Fruit fly (Drosophila melanogaster): ENCODE data around the gene CG16956.

- TF ChIP-seq ss (GFP tag; optimal IDR thresholded peaks at IDR 0.05), result no peak
- TF ChIP-seq Hr39 (GFP tag; optimal IDR thresholded peaks at IDR 0.05), result no peak
- TF ChIP-seq Eip78C (GFP tag), result no peak
- TF ChIP-seq Hr4 (GFP tag; optimal IDR thresholded peaks at IDR 0.05), result no peak
- no peak for TF ChIP-seq topi (GFP tag; optimal IDR thresholded peaks at IDR 0.05)
- TF ChIP-seq Sox14 (GFP tag; optimal IDR thresholded peaks at IDR 0.05), result no peak
- TF ChIP-seq CG7368 (GFP tag; optimal IDR thresholded peaks at IDR 0.05), result no peak
- no peak for TF ChIP-seq svp (GFP tag)
- TF ChIP-seq CG6808 (GFP tag; optimal IDR thresholded peaks at IDR 0.05), result no peak
Observed at dm6 chr2L:13382351-13383029, 31.9 kb downstream of the CG16956 start, which contains the start of gene loqs.
